Worm (Caenorhabditis elegans) whole organism, late embryonic: Measurements from ENCODE around the gene T23G4.2.
A peak's percentile ranks its signal among the peaks of the same experiment; 100 is the strongest.

Source experiments
- C38D4.7 ChIP-seq: fragments of 200-800 bp; sonication (Bioruptor generic); optimal IDR thresholded peaks from 2 replicates; lab custom pipeline; 2018; ENCODE audit warnings: mild to moderate bottlenecking, missing genetic modification characterization, moderate library complexity, missing compliant biosample characterization
- F13H6.1 ChIP-seq: sonication (generic microtip); optimal IDR thresholded peaks from 2 replicates; lab custom pipeline; 2016; ENCODE audit warnings: missing genetic modification characterization, missing compliant biosample characterization
- K09A11.1 ChIP-seq: sonication (generic microtip); optimal IDR thresholded peaks from 2 replicates; lab custom pipeline; 2017; ENCODE audit warnings: antibody characterized with exemption, mild to moderate bottlenecking, missing genetic modification characterization, missing compliant biosample characterization; ENCODE audit not compliant: insufficient read depth
- T23F11.4 ChIP-seq: fragments of 200-800 bp; sonication (Bioruptor generic); optimal IDR thresholded peaks from 2 replicates; lab custom pipeline; 2018; ENCODE audit warnings: mild to moderate bottlenecking, missing genetic modification characterization, missing compliant biosample characterization
- ceh-14 ChIP-seq: sonication (generic microtip); optimal IDR thresholded peaks from 2 replicates; lab custom pipeline; 2016; ENCODE audit warnings: missing genotype, missing genetic modification characterization, missing compliant biosample characterization
- ceh-18 ChIP-seq: sonication (generic microtip); optimal IDR thresholded peaks from 2 replicates; lab custom pipeline; 2016; ENCODE audit warnings: missing genetic modification characterization, missing compliant biosample characterization
- ceh-24 ChIP-seq: sonication (generic microtip); optimal IDR thresholded peaks from 2 replicates; lab custom pipeline; 2016; ENCODE audit warnings: mild to moderate bottlenecking, missing genetic modification characterization, missing compliant biosample characterization
- ceh-6 ChIP-seq: fragments of 200-800 bp; sonication (Bioruptor generic); optimal IDR thresholded peaks from 2 replicates; lab custom pipeline; 2018; ENCODE audit warnings: mild to moderate bottlenecking, missing genetic modification characterization, missing compliant biosample characterization
- che-1 ChIP-seq: sonication (generic microtip); optimal IDR thresholded peaks from 2 replicates; lab custom pipeline; 2016; ENCODE audit warnings: mild to moderate bottlenecking, missing genetic modification characterization, missing compliant biosample characterization
- elt-4 ChIP-seq: sonication (generic microtip); optimal IDR thresholded peaks from 2 replicates; lab custom pipeline; 2016; ENCODE audit warnings: missing genetic modification characterization, missing compliant biosample characterization
- ets-4 ChIP-seq: sonication (generic microtip); optimal IDR thresholded peaks from 2 replicates; lab custom pipeline; 2016; ENCODE audit warnings: missing genetic modification characterization, missing compliant biosample characterization
- eyg-1 ChIP-seq: sonication (generic microtip); optimal IDR thresholded peaks from 2 replicates; lab custom pipeline; 2016; ENCODE audit warnings: missing genotype, missing genetic modification characterization, missing compliant biosample characterization
- fax-1 ChIP-seq: sonication (generic microtip); optimal IDR thresholded peaks from 2 replicates; lab custom pipeline; 2016; ENCODE audit warnings: missing genotype, missing genetic modification characterization, missing compliant biosample characterization
- fkh-10 ChIP-seq: fragments of 150-350 bp; optimal IDR thresholded peaks from 2 replicates; lab custom pipeline; 2014; ENCODE audit warnings: missing biosample characterization, missing genetic modification reagents, missing genetic modification characterization
- fkh-6 ChIP-seq: sonication (generic microtip); optimal IDR thresholded peaks from 2 replicates; lab custom pipeline; 2016; ENCODE audit warnings: missing genetic modification characterization, missing compliant biosample characterization
- gmeb-2 ChIP-seq: sonication (generic microtip); optimal IDR thresholded peaks from 2 replicates; lab custom pipeline; 2016; ENCODE audit warnings: missing genetic modification characterization, inconsistent platforms, missing compliant biosample characterization
- hlh-15 ChIP-seq: sonication (generic microtip); optimal IDR thresholded peaks from 2 replicates; lab custom pipeline; 2016; ENCODE audit warnings: missing genetic modification characterization, missing compliant biosample characterization
- hlh-30 ChIP-seq: sonication (generic microtip); optimal IDR thresholded peaks from 2 replicates; lab custom pipeline; 2017; ENCODE audit warnings: antibody characterized with exemption, missing genetic modification characterization, missing compliant biosample characterization; ENCODE audit not compliant: insufficient read depth
- hlh-8 ChIP-seq: sonication (generic microtip); optimal IDR thresholded peaks from 2 replicates; lab custom pipeline; 2016; ENCODE audit warnings: missing genotype, missing genetic modification characterization, missing compliant biosample characterization
- lim-6 ChIP-seq: sonication (generic microtip); optimal IDR thresholded peaks from 2 replicates; lab custom pipeline; 2016; ENCODE audit warnings: missing genetic modification characterization, missing compliant biosample characterization
- mec-3 ChIP-seq: sonication (generic microtip); optimal IDR thresholded peaks from 2 replicates; lab custom pipeline; 2016; ENCODE audit warnings: borderline replicate concordance, missing genetic modification characterization, missing compliant biosample characterization
- nfya-1 ChIP-seq: sonication (generic microtip); optimal IDR thresholded peaks from 2 replicates; lab custom pipeline; 2017; ENCODE audit warnings: missing genetic modification characterization, mild to moderate bottlenecking, missing compliant biosample characterization, antibody characterized with exemption, moderate library complexity
- nhr-232 ChIP-seq: sonication (generic microtip); optimal IDR thresholded peaks from 2 replicates; lab custom pipeline; 2016; ENCODE audit warnings: missing genetic modification characterization, missing compliant biosample characterization
- pat-9 ChIP-seq: fragments of 200-800 bp; sonication (Bioruptor generic); optimal IDR thresholded peaks from 2 replicates; lab custom pipeline; 2018; ENCODE audit warnings: mild to moderate bottlenecking, missing genetic modification characterization, moderate library complexity, missing compliant biosample characterization
- pha-2 ChIP-seq: sonication (generic microtip); optimal IDR thresholded peaks from 2 replicates; lab custom pipeline; 2017; ENCODE audit warnings: mild to moderate bottlenecking, missing genetic modification characterization, missing compliant biosample characterization
- pros-1 ChIP-seq: fragments of 150-350 bp; optimal IDR thresholded peaks from 2 replicates; lab custom pipeline; 2014; ENCODE audit warnings: missing biosample characterization, missing genetic modification reagents, missing genetic modification characterization
- tbx-2 ChIP-seq: sonication (generic microtip); optimal IDR thresholded peaks from 2 replicates; lab custom pipeline; 2016; ENCODE audit warnings: missing genetic modification characterization, missing compliant biosample characterization
- tbx-7 ChIP-seq: sonication (generic microtip); optimal IDR thresholded peaks from 2 replicates; lab custom pipeline; 2016; ENCODE audit warnings: missing genotype, missing genetic modification characterization, missing compliant biosample characterization
- ttx-3 ChIP-seq: sonication (generic microtip); optimal IDR thresholded peaks from 2 replicates; lab custom pipeline; 2016; ENCODE audit warnings: missing genetic modification reagents, missing genetic modification characterization, missing compliant biosample characterization
- unc-3 ChIP-seq, 2 experiments: fragments of 200-800 bp in 1 of 2; sonication (Bioruptor generic) in 1 of 2; sonication (generic microtip) in 1 of 2; conservative IDR thresholded peaks in 1 of 2; optimal IDR thresholded peaks in 1 of 2; 2 replicates each; pipeline versions ENCODE4 v1.3.6 to Lab custom; 2016 to 2022; ENCODE audit warnings: missing compliant biosample characterization in 2 of 2, missing genetic modification characterization in 2 of 2, missing genetic modification reagents in 1 of 2
- unc-55 ChIP-seq: sonication (generic microtip); optimal IDR thresholded peaks from 2 replicates; lab custom pipeline; 2017; ENCODE audit warnings: missing biosample characterization, missing genetic modification reagents, missing genetic modification characterization

T23G4.2 gene

ce11 chrIV:13695302-13695701 lies 5.9 kb upstream of the T23G4.2 start:
- TF ChIP-seq ceh-6 (GFP tag; lab: Kevin White, UChicago) = no peak
- no peak for TF ChIP-seq lim-6
- TF ChIP-seq ceh-14 (tag; lab: Kevin White, UChicago) = no peak
- no peak for TF ChIP-seq ttx-3 (tag; lab: Kevin White, UChicago)
- no peak for TF ChIP-seq F13H6.1
- TF ChIP-seq nhr-232 = no peak
- no peak for TF ChIP-seq K09A11.1 (tag; lab: Kevin White, UChicago)
- no peak for TF ChIP-seq pha-2 (tag; lab: Kevin White, UChicago)
- TF ChIP-seq elt-4 (tag; lab: Kevin White, UChicago) = no peak

- TF ChIP-seq unc-55 = peak; percentile 92
- no peak for TF ChIP-seq gmeb-2 (tag; lab: Kevin White, UChicago)
- TF ChIP-seq, all 69 proteins: peak for 1
Observed at ce11 chrIV:13694600-13694999, 5.2 kb upstream of the T23G4.2 start.

DNA sequence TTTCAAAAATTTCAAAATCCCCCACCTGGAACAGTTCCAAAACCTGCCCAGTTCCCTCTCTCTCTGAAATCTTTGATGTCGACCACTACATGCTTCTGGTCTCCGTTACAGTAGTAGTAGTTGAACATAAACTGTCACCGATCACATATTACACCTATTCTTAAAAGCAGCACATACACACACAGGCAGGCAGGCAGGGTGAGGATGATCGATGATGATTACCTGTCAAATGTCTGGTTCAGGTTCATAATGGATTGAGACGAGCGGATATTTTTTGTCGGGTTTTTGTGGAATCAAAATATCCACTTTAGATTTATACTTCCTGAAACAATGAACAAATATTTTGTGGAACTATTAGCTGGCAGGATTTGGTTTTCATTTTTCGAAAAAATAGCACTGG lies 4.6 kb upstream of the T23G4.2 start:
- TF ChIP-seq unc-55 (peak; percentile 98), pat-9 (tag; lab: Kevin White, UChicago) (no peak)

DNA sequence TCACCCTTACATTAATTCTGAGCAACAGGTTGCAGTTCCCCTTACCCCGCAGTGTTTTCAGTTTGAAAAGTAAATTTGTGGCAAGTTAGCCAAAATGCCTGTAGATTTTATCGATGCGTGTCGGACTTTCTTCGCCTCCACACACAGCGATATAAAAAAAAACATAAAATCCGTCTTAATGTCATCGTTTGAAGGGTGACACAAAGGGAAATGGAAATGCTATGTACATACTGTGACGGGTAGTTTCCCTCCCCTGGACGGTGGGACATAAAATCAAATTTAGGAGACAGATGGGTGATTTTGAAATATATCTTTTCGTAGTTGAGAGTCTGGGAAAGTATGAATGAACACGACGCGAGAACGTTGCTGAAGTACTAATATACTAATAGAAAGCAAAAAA lies 3.2 kb upstream of the T23G4.2 start:
- TF ChIP-seq ceh-18 (no peak), ceh-24 (tag; lab: Kevin White, UChicago) (no peak), ets-4 (tag; lab: Kevin White, UChicago) (no peak), fkh-6 (tag; lab: Kevin White, UChicago) (no peak), T23F11.4 (no peak), hlh-15 (tag; lab: Kevin White, UChicago) (no peak), eyg-1 (tag; lab: Kevin White, UChicago) (no peak), C38D4.7 (no peak), pha-2 (tag; lab: Kevin White, UChicago) (no peak)

- no peak for TF ChIP-seq elt-4 (tag; lab: Kevin White, UChicago)
- TF ChIP-seq ttx-3 (tag; lab: Kevin White, UChicago) = no peak
- no peak for TF ChIP-seq pha-2 (tag; lab: Kevin White, UChicago)
- TF ChIP-seq unc-3 (GFP tag; conservative IDR thresholded peaks at IDR 0.05; lab: Robert Waterston, UW) = no peak
- no peak for TF ChIP-seq unc-3 (tag; optimal IDR thresholded peaks at IDR 0.05; lab: Kevin White, UChicago)
- TF ChIP-seq hlh-15 (tag; lab: Kevin White, UChicago) = no peak
- no peak for TF ChIP-seq gmeb-2 (tag; lab: Kevin White, UChicago)
- no peak for TF ChIP-seq fkh-10 (GFP tag; lab: Kevin White, UChicago)
- TF ChIP-seq mec-3 = no peak
- no peak for TF ChIP-seq che-1 (tag; lab: Kevin White, UChicago)
- TF ChIP-seq, all 69 proteins: peak for 0
Observed at ce11 chrIV:13687631-13688030, 1.7 kb downstream of the T23G4.2 start.

DNA sequence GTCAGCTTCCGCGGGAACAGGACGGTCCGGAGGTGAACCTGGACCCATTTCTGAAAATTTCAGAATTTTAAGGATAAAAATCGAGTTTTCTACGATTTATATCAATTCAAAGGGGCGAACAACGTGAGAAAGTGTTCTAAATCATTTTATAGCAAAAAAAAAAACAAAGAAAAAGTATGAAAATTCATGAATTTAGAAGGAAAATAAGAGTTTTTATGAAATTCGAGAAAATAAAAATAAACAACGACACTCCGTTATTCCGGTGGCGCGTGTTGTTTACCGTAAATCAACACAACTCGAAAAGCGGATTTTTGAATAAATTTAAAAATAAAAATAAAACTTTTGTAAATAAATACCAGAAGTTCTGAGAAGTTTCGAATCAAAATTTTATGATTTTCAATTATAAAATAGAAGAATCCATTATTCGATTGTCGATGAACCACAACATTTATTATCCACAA lies 2.4 kb downstream of the T23G4.2 start, which contains the start of gene nyn-1:
Gene nyn-1, minus strand, starts transcription at position 51 of the 461 bp plus-strand sequence.
- TF ChIP-seq tbx-2 (tag; lab: Kevin White, UChicago) = no peak
- TF ChIP-seq fax-1 (tag; lab: Kevin White, UChicago) = no peak
- TF ChIP-seq F13H6.1 = no peak
- no peak for TF ChIP-seq mec-3
- no peak for TF ChIP-seq elt-4 (tag; lab: Kevin White, UChicago)
- TF ChIP-seq tbx-7 (tag; lab: Kevin White, UChicago) = no peak
- no peak for TF ChIP-seq hlh-30 (tag; lab: Kevin White, UChicago)
- TF ChIP-seq nfya-1 (tag; lab: Kevin White, UChicago) = no peak
- TF ChIP-seq pha-2 (tag; lab: Kevin White, UChicago) = no peak
- no peak for TF ChIP-seq unc-3 (GFP tag; conservative IDR thresholded peaks at IDR 0.05; lab: Robert Waterston, UW)
- no peak for TF ChIP-seq unc-3 (tag; optimal IDR thresholded peaks at IDR 0.05; lab: Kevin White, UChicago)
- no peak for TF ChIP-seq nhr-232
- no peak for TF ChIP-seq hlh-8 (tag; lab: Kevin White, UChicago)
- no peak for TF ChIP-seq C38D4.7
- TF ChIP-seq pros-1 (tag; lab: Kevin White, UChicago) = no peak
- TF ChIP-seq, all 69 proteins: peak for 0
